Worm (Caenorhabditis elegans): ENCODE results near the gene C18D11.10.

Gene C18D11.10

ce11 chrIII:11825654-11826053, 18.1 kb downstream of the C18D11.10 start (continued):
- no peak for TF ChIP-seq egl-27 (tag; optimal IDR thresholded peaks at IDR 0.05)
- TF ChIP-seq nhr-12 (tag; optimal IDR thresholded peaks at IDR 0.05): no peak
- no peak for TF ChIP-seq fkh-2 (tag; optimal IDR thresholded peaks at IDR 0.05)
- TF ChIP-seq nhr-28 (tag; optimal IDR thresholded peaks at IDR 0.05): no peak
- no peak for TF ChIP-seq ZK546.5 (tag; optimal IDR thresholded peaks at IDR 0.05)

ce11 chrIII:11826118-11826517, 18.6 kb downstream of the C18D11.10 start, which contains the start of gene rsp-8:
Gene rsp-8 (plus strand): TSS chrIII:11826418.
- TF ChIP-seq fkh-10 (GFP tag; optimal IDR thresholded peaks at IDR 0.05): no peak
- TF ChIP-seq nhr-237 (tag; optimal IDR thresholded peaks at IDR 0.05): no peak
- TF ChIP-seq eor-1 (tag; optimal IDR thresholded peaks at IDR 0.05): no peak
- TF ChIP-seq nhr-12 (tag; optimal IDR thresholded peaks at IDR 0.05): no peak
- no peak for TF ChIP-seq nhr-11 (tag; optimal IDR thresholded peaks at IDR 0.05)
- TF ChIP-seq ztf-11 (tag; optimal IDR thresholded peaks at IDR 0.05): no peak
- no peak for TF ChIP-seq ceh-28 (tag; optimal IDR thresholded peaks at IDR 0.05)
- no peak for TF ChIP-seq ztf-4 (tag; optimal IDR thresholded peaks at IDR 0.05)
- no peak for TF ChIP-seq R02D3.7 (tag; optimal IDR thresholded peaks at IDR 0.05)
- no peak for TF ChIP-seq elt-3 (tag; optimal IDR thresholded peaks at IDR 0.05)

ce11 chrIII:11829062-11829461, 21.5 kb downstream of the C18D11.10 start:
- TF ChIP-seq elt-1 (tag; optimal IDR thresholded peaks at IDR 0.05) (no peak), lin-15B (tag; optimal IDR thresholded peaks at IDR 0.05) (peak; percentile 2), eor-1 (tag; optimal IDR thresholded peaks at IDR 0.05) (no peak), daf-12 (tag; optimal IDR thresholded peaks at IDR 0.05) (no peak), ceh-9 (tag; optimal IDR thresholded peaks at IDR 0.05) (no peak), hmg-11 (tag; optimal IDR thresholded peaks at IDR 0.05) (no peak), jun-1 (tag; optimal IDR thresholded peaks at IDR 0.05) (no peak), aly-2 (tag; optimal IDR thresholded peaks at IDR 0.05) (no peak), nfya-1 (tag; optimal IDR thresholded peaks at IDR 0.05; ENCODE audit: insufficient read depth) (peak; percentile 98), egl-5 (tag; optimal IDR thresholded peaks at IDR 0.05) (no peak), unc-62 (GFP tag; optimal IDR thresholded peaks at IDR 0.05) (no peak), ztf-4 (tag; optimal IDR thresholded peaks at IDR 0.05) (no peak), egl-27 (tag; optimal IDR thresholded peaks at IDR 0.05) (no peak), pha-4 (tag; optimal IDR thresholded peaks at IDR 0.05) (no peak)

- TF ChIP-seq elt-1 (tag; optimal IDR thresholded peaks at IDR 0.05): no peak
- TF ChIP-seq nfya-1 (tag; optimal IDR thresholded peaks at IDR 0.05; ENCODE audit: insufficient read depth): peak; percentile 99
Measured at ce11 chrIII:11829585-11830195, 22.2 kb downstream of the C18D11.10 start.

- TF ChIP-seq nhr-12 (tag; optimal IDR thresholded peaks at IDR 0.05): no peak
- TF ChIP-seq snpc-4 (tag; optimal IDR thresholded peaks at IDR 0.05): no peak
- no peak for TF ChIP-seq nhr-77 (tag; optimal IDR thresholded peaks at IDR 0.05)
- no peak for TF ChIP-seq ceh-82 (tag; optimal IDR thresholded peaks at IDR 0.05)
- TF ChIP-seq mml-1 (tag; optimal IDR thresholded peaks at IDR 0.05): no peak
- no peak for TF ChIP-seq fkh-10 (GFP tag; optimal IDR thresholded peaks at IDR 0.05)
- peak; percentile 22 for TF ChIP-seq pha-4 (tag; optimal IDR thresholded peaks at IDR 0.05)
- TF ChIP-seq elt-1 (tag; optimal IDR thresholded peaks at IDR 0.05): no peak
- no peak for TF ChIP-seq R02D3.7 (tag; optimal IDR thresholded peaks at IDR 0.05)
- TF ChIP-seq elt-2 (tag; optimal IDR thresholded peaks at IDR 0.05): peak; percentile 15
- TF ChIP-seq fos-1 (tag; optimal IDR thresholded peaks at IDR 0.05): no peak
- peak; percentile 26 for TF ChIP-seq lsy-12 (tag; optimal IDR thresholded peaks at IDR 0.05)
- no peak for TF ChIP-seq lin-39 (tag; optimal IDR thresholded peaks at IDR 0.05)
- no peak for TF ChIP-seq nhr-11 (tag; optimal IDR thresholded peaks at IDR 0.05)
- no peak for TF ChIP-seq elt-3 (tag; optimal IDR thresholded peaks at IDR 0.05)
- TF ChIP-seq nfya-1 (tag; optimal IDR thresholded peaks at IDR 0.05; ENCODE audit: insufficient read depth): peak; percentile 28
- no peak for TF ChIP-seq fkh-2 (tag; optimal IDR thresholded peaks at IDR 0.05)
- no peak for TF ChIP-seq egl-27 (tag; optimal IDR thresholded peaks at IDR 0.05)
- no peak for TF ChIP-seq unc-39 (tag; optimal IDR thresholded peaks at IDR 0.05)
- peak; percentile 31 for TF ChIP-seq ama-1 (optimal IDR thresholded peaks at IDR 0.05)
- no peak for TF ChIP-seq pqm-1 (tag; optimal IDR thresholded peaks at IDR 0.05)
- TF ChIP-seq ztf-4 (tag; optimal IDR thresholded peaks at IDR 0.05): no peak
- no peak for TF ChIP-seq ZK546.5 (tag; optimal IDR thresholded peaks at IDR 0.05)
Measured at ce11 chrIII:11830522-11831489, 23.3 kb downstream of the C18D11.10 start.
